4 fruit fly cellular contexts compared by ENCODE assay signal in genomic region chr3R:8818239-8818638, dm6.
TF ChIP-seq lines count a peak whose summit lies in the region.

No protein-coding gene starts in this region.

- no peak for TF ChIP-seq CTCF in whole organism, embryonic (GFP tag; optimal IDR thresholded peaks at IDR 0.05; lab: Kevin White, UChicago)

TF ChIP-seq in Kc167, 6 proteins besides CTCF, POLR2A, EP300 and RAD21:
- no peak for TF ChIP-seq Myc (optimal IDR thresholded peaks at IDR 0.05; lab: Kevin White, UChicago)
- TF ChIP-seq ttk (optimal IDR thresholded peaks at IDR 0.05; lab: Kevin White, UChicago): peak; percentile 98

TF ChIP-seq in whole organism, adult, 20 proteins besides CTCF, POLR2A, EP300 and RAD21:
- TF ChIP-seq CG5204 (GFP tag; optimal IDR thresholded peaks at IDR 0.05; lab: Kevin White, UChicago) (no peak), Clk (GFP tag; optimal IDR thresholded peaks at IDR 0.05; lab: Kevin White, UChicago) (peak; percentile 22)

TF ChIP-seq in whole organism, embryonic, 481 proteins besides CTCF, POLR2A, EP300 and RAD21:
- TF ChIP-seq Hr78 (GFP tag; optimal IDR thresholded peaks at IDR 0.05; lab: Kevin White, UChicago) (no peak), CG13775 (GFP tag; optimal IDR thresholded peaks at IDR 0.05; lab: Kevin White, UChicago) (peak; percentile 79), Ets65A (GFP tag; lab: Kevin White, UChicago) (peak; percentile 60), CG4730 (GFP tag; IDR thresholded peaks at IDR 0.05; lab: Robert Waterston, UW) (no peak), jumu (GFP tag; optimal IDR thresholded peaks at IDR 0.05; lab: Kevin White, UChicago) (peak; percentile 1), Neu2 (GFP tag; optimal IDR thresholded peaks at IDR 0.05; lab: Kevin White, UChicago; ENCODE audit: borderline replicate concordance) (peak; percentile 11), cas (GFP tag; IDR thresholded peaks at IDR 0.05; lab: Robert Waterston, UW) (no peak), bab2 (GFP tag; optimal IDR thresholded peaks at IDR 0.05; lab: Kevin White, UChicago) (no peak), ind (GFP tag; optimal IDR thresholded peaks at IDR 0.05; lab: Kevin White, UChicago) (no peak), Spps (tag; optimal IDR thresholded peaks at IDR 0.05; lab: Kevin White, UChicago) (no peak), ci (GFP tag; IDR thresholded peaks at IDR 0.05; lab: Robert Waterston, UW) (peak; percentile 47), Med (GFP tag; lab: Kevin White, UChicago) (peak; percentile 80), CG1529 (GFP tag; optimal IDR thresholded peaks at IDR 0.05; lab: Kevin White, UChicago) (no peak), Hmx (GFP tag; optimal IDR thresholded peaks at IDR 0.05; lab: Kevin White, UChicago) (no peak), CG32532 (GFP tag; IDR thresholded peaks at IDR 0.05; lab: Robert Waterston, UW) (0 out of 2 replicates have a peak, but pooled peaks have one; percentile 6), CG17912 (GFP tag; optimal IDR thresholded peaks at IDR 0.05; lab: Kevin White, UChicago) (no peak), gro (GFP tag; optimal IDR thresholded peaks at IDR 0.05; lab: Kevin White, UChicago) (no peak), crol (GFP tag; IDR thresholded peaks at IDR 0.05; lab: Robert Waterston, UW) (0 out of 2 replicates have a peak, but pooled peaks have one; percentile 42), ems (GFP tag; optimal IDR thresholded peaks at IDR 0.05; lab: Kevin White, UChicago) (no peak), CG4360 (GFP tag; IDR thresholded peaks at IDR 0.05; lab: Robert Waterston, UW) (no peak), knrl (GFP tag; IDR thresholded peaks at IDR 0.05; lab: Robert Waterston, UW; ENCODE audit: partially characterized antibody) (0 out of 3 replicates have a peak, but pooled peaks have one; percentile 18), Dref (GFP tag; IDR thresholded peaks at IDR 0.05; lab: Robert Waterston, UW) (no peak), Ets97D (GFP tag; optimal IDR thresholded peaks at IDR 0.05; lab: Kevin White, UChicago) (peak; percentile 1)
TF ChIP-seq in whole organism, embryonic: peak in this region for 10.

TF ChIP-seq in whole organism, prepupa, 60 proteins besides CTCF, POLR2A, EP300 and RAD21:
- 0 out of 3 replicates have a peak, but pooled peaks have one; percentile 21 for TF ChIP-seq eg (GFP tag; IDR thresholded peaks at IDR 0.05; lab: Robert Waterston, UW)
- TF ChIP-seq Sox14 (GFP tag; optimal IDR thresholded peaks at IDR 0.05; lab: Kevin White, UChicago): no peak
